Worm (Caenorhabditis elegans) whole organism, L4/young adult: Measurements from ENCODE around the gene nhr-141.

Experiments
- W03F9.2 ChIP-seq: fragments of 150-350 bp; optimal IDR thresholded peaks from 2 replicates; lab custom pipeline; 2014; ENCODE audit warnings: missing biosample characterization, missing genetic modification characterization
- dao-5 ChIP-seq: sonication (generic microtip); optimal IDR thresholded peaks from 2 replicates; lab custom pipeline; 2016; ENCODE audit warnings: missing genotype, missing genetic modification characterization, moderate library complexity, missing compliant biosample characterization
- him-1 ChIP-seq: sonication (generic microtip); optimal IDR thresholded peaks from 2 replicates; lab custom pipeline; 2016; ENCODE audit warnings: missing genotype, missing genetic modification reagents, missing genetic modification characterization, missing compliant biosample characterization

DNA sequence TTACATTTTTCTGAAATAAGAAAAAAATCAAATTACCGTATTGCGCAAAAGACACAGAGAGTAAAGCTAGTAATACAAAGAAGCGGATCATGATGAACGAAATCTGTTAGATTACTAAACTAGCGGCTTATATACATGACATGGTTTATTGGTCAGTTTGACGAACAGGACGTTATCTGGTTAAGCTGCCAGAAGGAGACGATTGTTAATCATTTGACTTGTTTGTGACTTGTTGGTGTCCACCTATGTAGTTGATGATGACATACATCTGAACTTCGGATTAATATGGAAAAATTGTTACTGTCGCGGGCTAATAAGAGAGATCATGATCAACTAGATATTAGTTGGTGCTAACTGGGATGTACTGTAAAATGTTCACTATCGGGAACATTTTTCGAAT, 44.4 kb upstream of the nhr-141 start, which contains the start of gene cnc-9:
- TF ChIP-seq him-1 (tag; lab: Kevin White, UChicago) = no peak
- no peak for TF ChIP-seq W03F9.2
- no peak for TF ChIP-seq dao-5
